Fruit fly (Drosophila melanogaster) ovary, adult (tissue): ENCODE data around the gene CG14877.

Experiments
- CG17801 ChIP-seq: fragments of 200-800 bp; optimal IDR thresholded peaks from 2 replicates; lab custom pipeline; 2019; ENCODE audit warnings: missing biosample characterization, mild to moderate bottlenecking, missing genetic modification characterization, moderate library complexity; ENCODE audit not compliant: partially characterized antibody

The CG14877 gene

dm6 chr3R:15895978-15896377 is at the start of gene CG14877:
CG14877 (minus strand) TSS chr3R:15896078.
- TF ChIP-seq CG17801 = no peak

dm6 chr3R:15937708-15938107 is 41.8 kb upstream of the CG14877 start:
- TF ChIP-seq CG17801 = no peak

- no peak for TF ChIP-seq CG17801
Measured at dm6 chr3R:15935538-15935937, 39.7 kb upstream of the CG14877 start.

- TF ChIP-seq CG17801 = no peak
Measured at dm6 chr3R:15934952-15935351, 39.1 kb upstream of the CG14877 start, which contains the start of gene Sap47. Sap47 (plus strand) TSS chr3R:15935100.

- TF ChIP-seq CG17801 = no peak
Measured at dm6 chr3R:15933609-15934232, 37.8 kb upstream of the CG14877 start, which contains the start of the genes CG5478 and blp. CG5478 (minus strand) TSS chr3R:15933734. blp (plus strand) TSS chr3R:15933847.

dm6 chr3R:15930050-15930449 is 34.2 kb upstream of the CG14877 start:
- TF ChIP-seq CG17801 = no peak

- no peak for TF ChIP-seq CG17801
Measured at dm6 chr3R:15928127-15928526, 32.2 kb upstream of the CG14877 start.

- no peak for TF ChIP-seq CG17801
Measured at dm6 chr3R:15927172-15927571, 31.3 kb upstream of the CG14877 start.

dm6 chr3R:15925939-15926338 is 30.1 kb upstream of the CG14877 start:
- no peak for TF ChIP-seq CG17801

- TF ChIP-seq CG17801 = no peak
Measured at dm6 chr3R:15925329-15925728, 29.5 kb upstream of the CG14877 start, which contains the start of gene CG34276. CG34276 (plus strand) TSS chr3R:15925629.

dm6 chr3R:15922622-15923574 is 27.0 kb upstream of the CG14877 start:
- no peak for TF ChIP-seq CG17801

dm6 chr3R:15921747-15922146 is 25.9 kb upstream of the CG14877 start:
- no peak for TF ChIP-seq CG17801

- TF ChIP-seq CG17801 = no peak
Measured at dm6 chr3R:15920751-15921156, 24.9 kb upstream of the CG14877 start, which contains the start of gene Fbxl7. Fbxl7 (plus strand) TSS chr3R:15920898.

dm6 chr3R:15920229-15920533 is 24.3 kb upstream of the CG14877 start:
- TF ChIP-seq CG17801 = no peak

- TF ChIP-seq CG17801 = no peak
Measured at dm6 chr3R:15919367-15920228, 23.7 kb upstream of the CG14877 start.

dm6 chr3R:15917907-15918306 is 22.0 kb upstream of the CG14877 start, which contains the start of gene CG45105:
CG45105 (minus strand) TSS chr3R:15918007.
- no peak for TF ChIP-seq CG17801

dm6 chr3R:15913231-15913630 is 17.4 kb upstream of the CG14877 start:
- no peak for TF ChIP-seq CG17801
